Worm (Caenorhabditis elegans) whole organism, early embryonic: ENCODE data around the gene pkc-3.
A peak's percentile ranks its signal among the peaks of the same experiment; 100 is the strongest.

Experiments used
- B0310.2 ChIP-seq: sonication (generic microtip); optimal IDR thresholded peaks from 2 replicates; lab custom pipeline; 2016; ENCODE audit warnings: mild to moderate bottlenecking, missing genetic modification characterization, missing compliant biosample characterization
- F13C5.2 ChIP-seq: sonication (generic microtip); optimal IDR thresholded peaks from 2 replicates; lab custom pipeline; 2017; ENCODE audit warnings: mild to moderate bottlenecking, missing genetic modification characterization, inconsistent platforms, missing compliant biosample characterization
- aly-1 ChIP-seq: sonication (generic microtip); optimal IDR thresholded peaks from 2 replicates; lab custom pipeline; 2016; ENCODE audit warnings: missing genetic modification characterization, missing compliant biosample characterization
- ama-1 ChIP-seq: fragments of 150-350 bp; optimal IDR thresholded peaks from 2 replicates; lab custom pipeline; 2014
- ceh-13 ChIP-seq: fragments of 200-800 bp; sonication (Bioruptor generic); optimal IDR thresholded peaks from 2 replicates; lab custom pipeline; 2018; ENCODE audit warnings: mild to moderate bottlenecking, missing genetic modification characterization, missing compliant biosample characterization
- ceh-36 ChIP-seq: sonication (generic microtip); optimal IDR thresholded peaks from 2 replicates; lab custom pipeline; 2016; ENCODE audit warnings: missing genetic modification characterization, inconsistent platforms, missing compliant biosample characterization
- ets-7 ChIP-seq: sonication (generic microtip); optimal IDR thresholded peaks from 2 replicates; lab custom pipeline; 2016; ENCODE audit warnings: missing genotype, missing genetic modification characterization, missing compliant biosample characterization
- flt-1 ChIP-seq: fragments of 200-800 bp; sonication (Bioruptor generic); IDR thresholded peaks from 2 replicates; pipeline ENCODE4 v1.3.6; 2022; ENCODE audit warnings: missing genetic modification characterization, missing compliant biosample characterization
- hmbx-1 ChIP-seq: sonication (generic microtip); optimal IDR thresholded peaks from 2 replicates; lab custom pipeline; 2016; ENCODE audit warnings: mild to moderate bottlenecking, missing genetic modification characterization, missing compliant biosample characterization
- hmg-4 ChIP-seq: fragments of 200-800 bp; sonication (Bioruptor generic); optimal IDR thresholded peaks from 2 replicates; lab custom pipeline; 2018; ENCODE audit warnings: mild to moderate bottlenecking, missing genetic modification characterization, missing compliant biosample characterization
- hnd-1 ChIP-seq: sonication (generic microtip); optimal IDR thresholded peaks from 2 replicates; lab custom pipeline; 2016; ENCODE audit warnings: missing genetic modification characterization, missing compliant biosample characterization
- pes-1 ChIP-seq: fragments of 200-800 bp; sonication (Bioruptor generic); IDR thresholded peaks from 2 replicates; pipeline ENCODE4 v1.3.6; 2022; ENCODE audit warnings: missing genetic modification reagents, missing genetic modification characterization, missing compliant biosample characterization
- scrt-1 ChIP-seq: fragments of 200-800 bp; sonication (Bioruptor generic); IDR thresholded peaks from 2 replicates; pipeline ENCODE4 v1.3.6; 2022; ENCODE audit warnings: missing genetic modification characterization, missing compliant biosample characterization
- sea-1 ChIP-seq: fragments of 200-800 bp; sonication (Bioruptor generic); conservative IDR thresholded peaks from 2 replicates; pipeline ENCODE4 v1.3.6; 2022; ENCODE audit warnings: missing genetic modification characterization, missing compliant biosample characterization
- tbx-11 ChIP-seq: fragments of 200-800 bp; sonication (Bioruptor generic); IDR thresholded peaks from 2 replicates; pipeline ENCODE4 v1.3.6; 2022; ENCODE audit warnings: missing genetic modification characterization, missing compliant biosample characterization
- tbx-37 ChIP-seq: fragments of 200-800 bp; sonication (Bioruptor generic); conservative IDR thresholded peaks from 2 replicates; pipeline ENCODE4 v1.3.6; 2022; ENCODE audit warnings: missing genetic modification reagents, missing genetic modification characterization, missing compliant biosample characterization
- tra-4 ChIP-seq: sonication (generic microtip); optimal IDR thresholded peaks from 2 replicates; lab custom pipeline; 2017; ENCODE audit warnings: missing genetic modification characterization, missing compliant biosample characterization

Gene pkc-3

DNA sequence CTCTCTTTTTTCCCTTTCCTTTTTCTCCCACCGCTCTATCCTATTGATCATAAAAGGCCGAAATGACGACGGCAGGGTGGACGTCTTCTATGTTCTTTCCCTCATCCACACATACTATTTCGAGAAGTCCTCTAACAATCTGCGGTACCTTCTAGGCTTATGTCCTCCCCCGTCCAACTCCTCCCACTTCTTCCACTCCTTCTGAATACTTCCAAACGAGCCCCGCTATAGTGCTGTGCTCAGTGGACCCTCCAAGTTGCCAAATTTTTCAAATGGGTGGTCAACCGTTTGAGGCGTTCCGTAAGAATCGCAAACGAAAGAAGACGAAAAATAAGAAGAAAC lies 43.8 kb upstream of the pkc-3 start:
- TF ChIP-seq flt-1 (GFP tag; lab: Robert Waterston, UW) (no peak), B0310.2 (tag; lab: Kevin White, UChicago) (no peak), sea-1 (no peak), ets-7 (tag; lab: Kevin White, UChicago) (no peak), hmg-4 (GFP tag; lab: Kevin White, UChicago) (no peak), aly-1 (tag; lab: Kevin White, UChicago) (peak; percentile 6), F13C5.2 (tag; lab: Kevin White, UChicago) (peak; percentile 38), tbx-11 (GFP tag; lab: Robert Waterston, UW) (peak; percentile 20; the same call in 1 of the 2 replicates)

DNA sequence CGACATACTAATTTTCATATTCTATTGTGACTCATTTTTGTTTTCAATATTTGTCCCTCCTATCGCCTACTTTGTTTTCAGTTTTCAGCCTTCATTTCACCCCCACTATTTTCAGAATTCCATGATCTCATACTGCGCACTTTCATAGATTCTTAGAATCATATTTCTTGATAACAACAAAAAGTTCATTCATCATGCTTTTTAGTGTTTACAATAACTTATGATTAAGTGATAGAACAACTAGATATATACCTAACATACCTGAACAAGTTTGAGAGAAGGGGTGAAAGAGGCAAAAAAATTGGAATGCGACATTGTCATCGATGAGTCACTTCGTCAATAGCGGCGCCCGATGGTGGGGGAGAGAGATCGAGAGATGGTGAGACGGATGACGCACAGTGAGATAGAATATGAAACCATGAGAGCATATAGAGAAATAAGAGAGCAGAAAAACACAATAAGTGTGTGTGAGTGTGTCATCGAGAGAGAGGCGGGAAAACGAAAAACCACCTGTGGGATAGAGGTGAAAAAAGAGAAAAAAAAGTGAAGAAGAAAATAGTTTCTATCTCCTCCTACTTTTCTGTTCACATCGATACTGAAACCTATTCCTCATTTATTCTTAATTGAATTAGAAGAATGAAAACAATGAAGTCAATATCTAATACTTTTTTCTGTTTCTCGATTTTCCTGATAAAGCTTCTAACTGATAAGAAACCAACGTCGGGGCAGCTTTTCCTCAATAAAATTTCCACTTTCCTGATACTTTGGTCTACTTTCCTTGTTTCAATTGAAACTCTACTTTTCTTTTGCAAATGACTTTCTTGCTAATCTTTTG lies 43.0 kb upstream of the pkc-3 start:
- TF ChIP-seq ceh-36 (tag; lab: Kevin White, UChicago): no peak
- TF ChIP-seq ceh-13 (GFP tag; lab: Kevin White, UChicago): no peak
- peak; percentile 13 for TF ChIP-seq hmg-4 (GFP tag; lab: Kevin White, UChicago)

DNA sequence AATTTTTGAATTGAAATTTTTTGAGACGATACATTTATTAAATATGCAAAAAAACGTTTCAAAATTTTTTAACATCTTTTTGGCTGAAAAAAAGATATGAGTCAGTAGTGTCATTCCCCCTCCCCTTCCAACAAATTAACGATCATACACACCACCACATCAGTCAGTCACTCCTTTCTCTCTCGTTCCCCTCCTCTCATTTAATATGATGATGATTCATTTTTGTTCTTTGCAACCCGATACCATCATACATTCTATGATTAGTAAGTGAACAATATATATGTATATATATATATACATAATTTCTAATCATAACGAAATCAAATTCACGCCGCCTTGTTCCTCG lies 42.4 kb upstream of the pkc-3 start:
- TF ChIP-seq hnd-1 (tag; lab: Kevin White, UChicago) (no peak), flt-1 (GFP tag; lab: Robert Waterston, UW) (no peak), hmg-4 (GFP tag; lab: Kevin White, UChicago) (no peak), ama-1 (lab: Kevin White, UChicago) (no peak)

DNA sequence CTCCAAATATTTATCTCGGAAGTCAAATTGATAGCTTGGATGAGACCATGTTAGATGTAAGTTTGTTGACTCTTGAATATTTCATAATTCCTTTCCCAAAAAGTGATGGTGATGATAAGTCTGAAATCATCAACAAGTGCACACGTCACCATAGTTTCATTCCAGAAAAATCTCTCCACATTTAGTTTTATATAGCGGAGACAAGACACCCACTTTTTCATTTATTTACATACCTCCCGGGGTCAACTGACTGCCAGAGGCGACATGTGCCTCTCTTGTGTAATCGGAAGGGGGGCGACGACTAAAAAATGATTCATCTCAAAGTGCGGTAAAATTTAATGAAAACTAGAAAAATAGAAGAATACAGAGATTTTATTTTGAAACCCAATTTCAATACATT lies 41.5 kb upstream of the pkc-3 start:
- TF ChIP-seq hmbx-1 (no peak), tbx-11 (GFP tag; lab: Robert Waterston, UW) (no peak), scrt-1 (GFP tag; lab: Robert Waterston, UW) (no peak), ets-7 (tag; lab: Kevin White, UChicago) (no peak), hnd-1 (tag; lab: Kevin White, UChicago) (no peak), pes-1 (GFP tag; lab: Robert Waterston, UW) (no peak), ceh-13 (GFP tag; lab: Kevin White, UChicago) (no peak), aly-1 (tag; lab: Kevin White, UChicago) (no peak), sea-1 (no peak), hmg-4 (GFP tag; lab: Kevin White, UChicago) (no peak), ceh-36 (tag; lab: Kevin White, UChicago) (no peak), tbx-37 (GFP tag; lab: Robert Waterston, UW) (no peak), flt-1 (GFP tag; lab: Robert Waterston, UW) (no peak), B0310.2 (tag; lab: Kevin White, UChicago) (no peak), ama-1 (lab: Kevin White, UChicago) (no peak)

DNA sequence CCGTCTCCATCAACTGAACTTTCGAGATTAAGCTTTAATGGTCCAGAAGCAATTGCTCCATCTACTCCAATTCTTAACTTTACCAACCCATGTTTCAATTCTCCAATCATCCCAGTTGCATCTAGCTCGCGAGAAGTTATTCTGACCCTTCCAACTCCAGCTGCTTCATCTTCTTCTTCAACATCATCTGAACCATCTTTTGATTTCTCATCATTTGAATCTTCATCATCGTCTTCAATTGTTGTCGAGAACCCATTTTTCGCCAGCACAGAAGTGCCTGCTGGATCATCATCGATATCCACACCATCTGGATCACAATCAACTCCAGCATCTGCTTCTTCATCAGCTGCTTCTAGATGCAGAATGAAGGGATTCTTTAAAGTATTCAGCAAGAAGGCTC lies 40.3 kb upstream of the pkc-3 start:
- no peak for TF ChIP-seq pes-1 (GFP tag; lab: Robert Waterston, UW)
- no peak for TF ChIP-seq hnd-1 (tag; lab: Kevin White, UChicago)
- no peak for TF ChIP-seq ceh-36 (tag; lab: Kevin White, UChicago)
- TF ChIP-seq hmg-4 (GFP tag; lab: Kevin White, UChicago): no peak
- TF ChIP-seq hmbx-1: no peak
- no peak for TF ChIP-seq sea-1
- no peak for TF ChIP-seq tra-4 (tag; lab: Kevin White, UChicago)
- TF ChIP-seq flt-1 (GFP tag; lab: Robert Waterston, UW): no peak
- TF ChIP-seq tbx-37 (GFP tag; lab: Robert Waterston, UW): no peak
- no peak for TF ChIP-seq aly-1 (tag; lab: Kevin White, UChicago)
- TF ChIP-seq tbx-11 (GFP tag; lab: Robert Waterston, UW): no peak
- no peak for TF ChIP-seq scrt-1 (GFP tag; lab: Robert Waterston, UW)
- TF ChIP-seq F13C5.2 (tag; lab: Kevin White, UChicago): no peak
- no peak for TF ChIP-seq ets-7 (tag; lab: Kevin White, UChicago)
- no peak for TF ChIP-seq ceh-13 (GFP tag; lab: Kevin White, UChicago)
- TF ChIP-seq B0310.2 (tag; lab: Kevin White, UChicago): no peak

DNA sequence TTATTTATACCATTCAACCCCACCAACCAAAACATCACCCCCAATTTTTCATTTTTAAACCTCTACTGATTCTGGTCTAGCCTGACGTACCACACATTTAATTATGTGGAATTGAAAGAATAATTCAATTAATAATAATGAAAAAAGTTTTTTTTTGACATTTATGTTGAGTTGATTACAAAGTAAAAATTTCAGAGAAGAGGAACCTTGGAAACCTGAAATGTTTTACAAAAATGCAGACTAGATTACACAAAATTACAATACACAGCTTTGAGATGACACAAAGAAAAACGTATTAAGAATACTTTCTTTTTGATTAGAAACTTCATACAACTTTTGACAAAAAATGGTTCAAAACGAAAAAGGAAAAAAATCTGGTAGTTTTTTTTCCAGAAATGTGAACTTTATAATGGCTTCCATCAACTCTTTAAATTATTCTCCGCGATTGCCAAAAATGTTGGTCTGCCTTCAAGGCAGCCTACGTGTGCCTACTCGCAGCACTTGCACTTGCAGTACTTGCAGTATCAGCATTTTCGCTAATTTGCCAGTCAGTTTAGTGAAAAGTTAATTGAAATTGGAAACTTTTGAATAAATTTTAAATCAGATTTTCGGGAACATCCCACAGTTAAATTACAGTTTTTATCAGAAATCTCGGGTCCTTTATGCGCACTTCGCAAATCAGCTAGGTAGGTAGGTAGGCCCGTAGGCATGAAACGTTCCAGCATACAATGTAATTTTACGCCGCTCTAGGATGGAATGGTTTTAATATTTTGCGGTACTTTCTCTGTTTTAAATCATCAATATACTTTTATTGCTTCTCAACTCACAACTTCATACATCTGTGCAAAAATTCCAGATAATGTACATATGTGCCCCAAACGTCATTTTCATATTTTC lies 38.9 kb upstream of the pkc-3 start:
- no peak for TF ChIP-seq ceh-13 (GFP tag; lab: Kevin White, UChicago)
- no peak for TF ChIP-seq hmg-4 (GFP tag; lab: Kevin White, UChicago)
- no peak for TF ChIP-seq pes-1 (GFP tag; lab: Robert Waterston, UW)
- no peak for TF ChIP-seq hmbx-1
- TF ChIP-seq ama-1 (lab: Kevin White, UChicago): no peak
- TF ChIP-seq hnd-1 (tag; lab: Kevin White, UChicago): no peak
- TF ChIP-seq ceh-36 (tag; lab: Kevin White, UChicago): no peak
- no peak for TF ChIP-seq tra-4 (tag; lab: Kevin White, UChicago)
- TF ChIP-seq F13C5.2 (tag; lab: Kevin White, UChicago): no peak
- no peak for TF ChIP-seq sea-1
- TF ChIP-seq scrt-1 (GFP tag; lab: Robert Waterston, UW): no peak
- TF ChIP-seq tbx-11 (GFP tag; lab: Robert Waterston, UW): no peak
- no peak for TF ChIP-seq flt-1 (GFP tag; lab: Robert Waterston, UW)
- no peak for TF ChIP-seq B0310.2 (tag; lab: Kevin White, UChicago)
- no peak for TF ChIP-seq aly-1 (tag; lab: Kevin White, UChicago)
- no peak for TF ChIP-seq tbx-37 (GFP tag; lab: Robert Waterston, UW)
- TF ChIP-seq ets-7 (tag; lab: Kevin White, UChicago): no peak
